Fruit fly (Drosophila melanogaster) whole organism, pupa: ENCODE data around the gene CG5793.

ENCODE experiments used
- CG10348 ChIP-seq: fragments of 200-800 bp; sonication (Bioruptor generic); IDR thresholded peaks from 2 replicates; pipeline ENCODE4 v1.3.6; 2022; ENCODE audit warnings: missing biosample characterization, missing genetic modification characterization
- CG12605 ChIP-seq: fragments of 200-800 bp; sonication (Bioruptor generic); IDR thresholded peaks from 2 replicates; pipeline ENCODE4 v1.3.6; 2022; ENCODE audit warnings: missing biosample characterization, missing genetic modification characterization
- CG13204 ChIP-seq: fragments of 200-800 bp; sonication (Bioruptor generic); optimal IDR thresholded peaks from 2 replicates; lab custom pipeline; 2018; ENCODE audit warnings: missing biosample characterization, mild to moderate bottlenecking, missing genetic modification characterization, moderate library complexity
- CG14655 ChIP-seq: fragments of 200-800 bp; sonication (Bioruptor generic); optimal IDR thresholded peaks from 3 replicates; lab custom pipeline; 2017; ENCODE audit warnings: mild to moderate bottlenecking, missing biosample characterization, missing genetic modification reagents, missing genetic modification characterization
- CG15710 ChIP-seq: fragments of 200-800 bp; sonication (Bioruptor generic); optimal IDR thresholded peaks from 2 replicates; lab custom pipeline; 2018; ENCODE audit warnings: missing biosample characterization, mild to moderate bottlenecking, missing genetic modification characterization, moderate library complexity
- CG17806 ChIP-seq: fragments of 200-800 bp; sonication (Bioruptor generic); optimal IDR thresholded peaks from 2 replicates; lab custom pipeline; 2018; ENCODE audit warnings: missing biosample characterization, mild to moderate bottlenecking, missing genetic modification characterization, moderate library complexity
- CG32121 ChIP-seq: fragments of 200-800 bp; sonication (Bioruptor generic); IDR thresholded peaks from 2 replicates; pipeline ENCODE4 v1.3.6; 2022; ENCODE audit warnings: missing biosample characterization, missing genetic modification characterization
- CG34367 ChIP-seq: fragments of 200-800 bp; sonication (Bioruptor generic); optimal IDR thresholded peaks from 2 replicates; lab custom pipeline; 2018; ENCODE audit warnings: missing biosample characterization, mild to moderate bottlenecking, missing genetic modification characterization
- CG4496 ChIP-seq: fragments of 200-800 bp; sonication (Bioruptor generic); IDR thresholded peaks from 3 replicates; pipeline ENCODE4 v1.3.6; 2022; ENCODE audit warnings: missing biosample characterization, missing genetic modification characterization
- CG8159 ChIP-seq: fragments of 200-800 bp; sonication (Bioruptor generic); optimal IDR thresholded peaks from 3 replicates; lab custom pipeline; 2018; ENCODE audit warnings: missing biosample characterization, mild to moderate bottlenecking, missing genetic modification characterization, moderate library complexity
- CG8301 ChIP-seq: fragments of 200-800 bp; sonication (Bioruptor generic); optimal IDR thresholded peaks from 2 replicates; lab custom pipeline; 2018; ENCODE audit warnings: missing biosample characterization, mild to moderate bottlenecking, missing genetic modification characterization
- CG9948 ChIP-seq: fragments of 200-800 bp; sonication (Bioruptor generic); optimal IDR thresholded peaks from 2 replicates; lab custom pipeline; 2018; ENCODE audit warnings: missing biosample characterization, mild to moderate bottlenecking, missing genetic modification characterization, moderate library complexity
- D1 ChIP-seq: fragments of 200-800 bp; sonication (Bioruptor generic); optimal IDR thresholded peaks from 2 replicates; lab custom pipeline; 2018; ENCODE audit warnings: missing biosample characterization, mild to moderate bottlenecking, missing genetic modification characterization, moderate library complexity
- EcR ChIP-seq: fragments of 200-800 bp; sonication (Bioruptor generic); optimal IDR thresholded peaks from 3 replicates; lab custom pipeline; 2019; ENCODE audit warnings: missing biosample characterization, missing genetic modification characterization, mild to moderate bottlenecking, moderate library complexity, missing genetic modification reagents
- Ets98B ChIP-seq: fragments of 200-800 bp; sonication (Bioruptor generic); IDR thresholded peaks from 2 replicates; pipeline ENCODE4 v1.3.6; 2022; ENCODE audit warnings: missing biosample characterization, missing genetic modification characterization
- Pif1A ChIP-seq: fragments of 200-800 bp; sonication (Bioruptor generic); optimal IDR thresholded peaks from 3 replicates; lab custom pipeline; 2016; ENCODE audit warnings: missing biosample characterization, missing genetic modification characterization
- Pif1B ChIP-seq: fragments of 200-800 bp; sonication (Bioruptor generic); optimal IDR thresholded peaks from 3 replicates; lab custom pipeline; 2016; ENCODE audit warnings: missing biosample characterization, missing genetic modification characterization
- Snoo ChIP-seq: fragments of 200-800 bp; sonication (Bioruptor generic); optimal IDR thresholded peaks from 3 replicates; lab custom pipeline; 2017; ENCODE audit warnings: missing biosample characterization, mild to moderate bottlenecking, missing genetic modification characterization, inconsistent platforms
- fd96Ca ChIP-seq: fragments of 200-800 bp; sonication (Bioruptor generic); IDR thresholded peaks from 3 replicates; pipeline ENCODE4 v1.3.6; 2022; ENCODE audit warnings: missing biosample characterization, missing genetic modification characterization
- gl ChIP-seq: fragments of 200-800 bp; sonication (Bioruptor generic); optimal IDR thresholded peaks from 2 replicates; lab custom pipeline; 2018; ENCODE audit warnings: missing biosample characterization, mild to moderate bottlenecking, missing genetic modification characterization
- rn ChIP-seq: fragments of 200-800 bp; sonication (Bioruptor generic); IDR thresholded peaks from 2 replicates; pipeline ENCODE4 v1.3.6; 2022; ENCODE audit warnings: missing biosample characterization, missing genetic modification characterization

The CG5793 gene

DNA sequence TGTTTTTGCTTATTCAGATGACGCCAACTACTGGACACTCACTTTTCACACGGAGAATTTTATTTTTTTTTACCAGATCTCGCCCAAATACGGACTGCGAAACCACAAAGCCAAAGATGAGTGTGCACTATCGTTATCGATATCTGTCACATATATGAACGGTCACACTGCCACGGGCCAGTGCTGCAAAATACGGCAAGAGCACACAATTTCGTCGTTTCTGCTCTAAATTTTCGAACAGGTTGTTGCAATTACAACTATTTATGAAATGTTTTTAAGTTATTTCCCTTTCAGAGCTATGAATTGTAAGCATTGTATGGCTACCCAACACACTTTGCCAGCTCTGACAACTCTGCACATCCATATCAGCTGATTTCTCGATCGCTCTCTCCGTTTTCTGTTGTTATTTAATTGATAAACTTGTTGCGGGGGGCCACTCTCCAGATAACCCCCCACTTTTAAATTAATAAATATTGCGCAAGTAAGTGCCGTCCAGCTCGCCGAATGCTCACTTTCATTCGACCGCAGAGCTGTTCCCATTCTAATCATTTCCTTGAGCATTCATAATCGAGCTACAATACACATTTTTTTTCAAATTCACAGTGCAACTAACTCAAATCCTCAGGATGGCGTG lies at the start of gene CG5793, which contains the start of gene slmb:
CG5793 (plus strand) TSS at position 222 of the 634 bp plus-strand sequence.
slmb (minus strand) TSS at position 134 of the 634 bp plus-strand sequence.
- TF ChIP-seq CG8301 (tag; lab: Kevin White, UChicago) (no peak), CG9948 (no peak), CG14655 (GFP tag; lab: Kevin White, UChicago) (no peak), EcR (GFP tag; lab: Kevin White, UChicago) (no peak), CG17806 (no peak), gl (tag; lab: Kevin White, UChicago) (no peak), Snoo (tag; lab: Kevin White, UChicago) (peak; percentile 53), CG32121 (peak; percentile 27; the same call in 1 of the 2 replicates), CG4496 (GFP tag; lab: Robert Waterston, UW) (peak; percentile 77; the same call in 2 of the 3 replicates), CG13204 (GFP tag; lab: Kevin White, UChicago) (no peak), D1 (tag; lab: Kevin White, UChicago) (no peak), CG15710 (tag; lab: Kevin White, UChicago) (peak; percentile 13), Pif1B (no peak), Pif1A (GFP tag; lab: Kevin White, UChicago) (no peak), rn (GFP tag; lab: Robert Waterston, UW) (no peak), fd96Ca (GFP tag; lab: Robert Waterston, UW) (peak; percentile 12; the same call in 1 of the 3 replicates), CG8159 (tag; lab: Kevin White, UChicago) (no peak), CG10348 (GFP tag; lab: Robert Waterston, UW) (no peak), Ets98B (GFP tag; lab: Robert Waterston, UW) (peak; percentile 34; the same call in 1 of the 2 replicates), CG12605 (GFP tag; lab: Robert Waterston, UW) (no peak)
- TF ChIP-seq, all 21 proteins: peak for 6

DNA sequence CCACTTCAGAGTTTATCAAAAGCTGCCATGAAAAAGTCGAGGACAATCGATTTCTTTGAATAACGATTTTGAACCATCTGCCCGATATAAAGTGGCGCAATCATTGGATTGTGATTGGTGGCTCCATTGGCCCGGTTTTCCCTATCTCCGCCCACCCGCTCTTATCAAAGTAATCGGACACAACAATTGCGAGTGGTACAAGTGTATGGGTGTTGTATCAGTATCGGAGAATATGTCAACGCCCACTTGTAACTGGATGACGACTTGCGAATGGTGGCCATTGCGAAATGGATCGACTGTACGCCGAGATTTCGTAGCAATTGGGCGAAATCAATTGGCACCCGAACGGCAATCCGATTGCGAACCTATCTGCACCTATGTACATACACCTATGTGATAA lies 49.8 kb upstream of the CG5793 start:
- TF ChIP-seq CG12605 (GFP tag; lab: Robert Waterston, UW) (no peak), CG32121 (no peak), D1 (tag; lab: Kevin White, UChicago) (no peak), Pif1A (GFP tag; lab: Kevin White, UChicago) (no peak), Snoo (tag; lab: Kevin White, UChicago) (no peak), CG15710 (tag; lab: Kevin White, UChicago) (no peak), Pif1B (no peak), fd96Ca (GFP tag; lab: Robert Waterston, UW) (no peak), CG14655 (GFP tag; lab: Kevin White, UChicago) (no peak), CG9948 (no peak), CG8159 (tag; lab: Kevin White, UChicago) (no peak), CG8301 (tag; lab: Kevin White, UChicago) (no peak), Ets98B (GFP tag; lab: Robert Waterston, UW) (no peak), EcR (GFP tag; lab: Kevin White, UChicago) (no peak), gl (tag; lab: Kevin White, UChicago) (no peak), CG34367 (tag; lab: Kevin White, UChicago) (no peak)

DNA sequence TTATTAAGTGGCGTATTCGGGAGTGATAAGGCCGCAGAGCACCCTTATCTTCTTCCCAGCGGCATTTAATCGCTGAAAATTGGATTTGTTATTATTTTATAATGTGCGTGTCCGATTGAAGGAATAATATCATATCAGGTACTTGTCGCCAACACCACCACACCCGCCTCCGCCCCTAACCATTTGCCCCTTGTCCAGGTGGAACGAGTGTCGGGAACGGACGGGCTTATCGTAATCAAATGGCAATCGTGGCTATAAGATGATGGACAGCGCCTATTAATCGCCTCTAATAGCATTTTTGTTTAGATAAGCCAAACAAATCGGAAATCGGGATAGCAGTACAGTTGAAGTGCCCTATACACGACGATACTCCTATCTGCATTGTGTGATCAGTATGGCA lies 49.2 kb upstream of the CG5793 start:
- TF ChIP-seq EcR (GFP tag; lab: Kevin White, UChicago) (no peak), CG34367 (tag; lab: Kevin White, UChicago) (no peak), Ets98B (GFP tag; lab: Robert Waterston, UW) (no peak), gl (tag; lab: Kevin White, UChicago) (no peak), CG17806 (no peak), CG8159 (tag; lab: Kevin White, UChicago) (no peak), CG32121 (no peak), CG8301 (tag; lab: Kevin White, UChicago) (no peak), D1 (tag; lab: Kevin White, UChicago) (no peak), Pif1A (GFP tag; lab: Kevin White, UChicago) (no peak), Snoo (tag; lab: Kevin White, UChicago) (no peak), CG4496 (GFP tag; lab: Robert Waterston, UW) (no peak), CG12605 (GFP tag; lab: Robert Waterston, UW) (no peak), CG10348 (GFP tag; lab: Robert Waterston, UW) (no peak), rn (GFP tag; lab: Robert Waterston, UW) (no peak), fd96Ca (GFP tag; lab: Robert Waterston, UW) (no peak)

DNA sequence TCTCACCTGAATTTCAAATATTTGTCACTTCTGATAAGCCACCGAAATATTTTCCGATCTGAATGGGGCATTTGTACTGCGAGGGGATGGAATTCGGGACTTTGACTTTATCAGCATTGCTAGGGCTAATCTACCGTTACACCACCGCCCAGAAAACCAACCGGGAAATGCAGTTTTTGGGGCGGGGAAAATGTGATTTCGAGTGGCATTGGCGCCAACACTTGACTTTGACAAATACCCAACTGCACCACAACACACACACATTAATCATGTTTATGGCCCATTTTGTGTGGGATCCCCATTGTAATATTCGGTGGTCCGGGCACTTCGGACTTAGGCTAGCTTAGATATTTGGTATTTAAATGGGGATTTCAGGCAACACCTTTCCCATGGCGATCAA lies 48.4 kb upstream of the CG5793 start:
- TF ChIP-seq Ets98B (GFP tag; lab: Robert Waterston, UW) (no peak), CG12605 (GFP tag; lab: Robert Waterston, UW) (no peak), Pif1B (no peak), CG15710 (tag; lab: Kevin White, UChicago) (no peak), rn (GFP tag; lab: Robert Waterston, UW) (no peak), gl (tag; lab: Kevin White, UChicago) (no peak), CG8159 (tag; lab: Kevin White, UChicago) (no peak), CG4496 (GFP tag; lab: Robert Waterston, UW) (no peak), CG8301 (tag; lab: Kevin White, UChicago) (no peak)

DNA sequence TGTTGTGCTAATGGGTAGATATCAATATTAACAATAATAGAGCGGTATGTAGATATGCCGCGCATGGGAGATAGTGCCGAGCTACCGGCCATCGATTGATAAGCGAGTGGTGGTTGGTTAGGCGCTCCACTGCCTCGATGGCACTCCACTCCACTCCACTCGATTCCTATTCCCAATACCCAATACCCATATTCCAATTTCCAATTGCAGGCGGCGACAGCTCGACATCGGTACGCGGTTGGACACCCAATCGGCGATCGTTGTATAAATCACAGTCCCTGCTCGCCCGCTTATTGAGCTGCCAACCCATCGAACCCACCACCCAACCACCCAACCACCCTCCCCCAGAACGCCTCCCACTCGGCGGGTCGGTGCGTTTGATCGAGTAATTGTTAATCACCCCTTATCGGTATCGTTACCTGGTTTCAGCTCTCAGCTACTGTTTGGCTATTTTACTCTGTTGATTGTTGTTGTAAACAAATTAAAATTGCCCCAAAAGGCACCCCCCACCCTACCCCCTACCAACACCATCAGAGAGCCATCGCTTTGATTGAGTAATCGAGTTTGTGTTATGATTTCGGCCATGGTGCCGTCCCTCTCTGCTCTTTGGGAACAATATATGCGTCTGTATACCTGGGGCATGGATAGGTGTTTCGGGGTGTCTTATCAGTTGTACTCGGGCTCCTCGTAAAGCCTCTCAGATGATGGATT lies 46.3 kb upstream of the CG5793 start, which contains the start of gene HHEX:
HHEX (minus strand) TSS at position 51 of the 711 bp plus-strand sequence.
- TF ChIP-seq CG8301 (tag; lab: Kevin White, UChicago): no peak
- TF ChIP-seq CG13204 (GFP tag; lab: Kevin White, UChicago): no peak
- no peak for TF ChIP-seq Pif1B
- no peak for TF ChIP-seq CG32121
- TF ChIP-seq Pif1A (GFP tag; lab: Kevin White, UChicago): no peak
- TF ChIP-seq rn (GFP tag; lab: Robert Waterston, UW): no peak
- no peak for TF ChIP-seq CG15710 (tag; lab: Kevin White, UChicago)
- no peak for TF ChIP-seq CG4496 (GFP tag; lab: Robert Waterston, UW)
- TF ChIP-seq EcR (GFP tag; lab: Kevin White, UChicago): no peak
- TF ChIP-seq CG8159 (tag; lab: Kevin White, UChicago): no peak
- no peak for TF ChIP-seq Ets98B (GFP tag; lab: Robert Waterston, UW)
